Worm (Caenorhabditis elegans) whole organism, L4/young adult: ENCODE data around the gene plk-3.

Experiments
- dao-5 ChIP-seq: sonication (generic microtip); optimal IDR thresholded peaks from 2 replicates; lab custom pipeline; 2016; ENCODE audit warnings: missing genotype, missing genetic modification characterization, moderate library complexity, missing compliant biosample characterization
- him-1 ChIP-seq: sonication (generic microtip); optimal IDR thresholded peaks from 2 replicates; lab custom pipeline; 2016; ENCODE audit warnings: missing genotype, missing genetic modification reagents, missing genetic modification characterization, missing compliant biosample characterization

DNA sequence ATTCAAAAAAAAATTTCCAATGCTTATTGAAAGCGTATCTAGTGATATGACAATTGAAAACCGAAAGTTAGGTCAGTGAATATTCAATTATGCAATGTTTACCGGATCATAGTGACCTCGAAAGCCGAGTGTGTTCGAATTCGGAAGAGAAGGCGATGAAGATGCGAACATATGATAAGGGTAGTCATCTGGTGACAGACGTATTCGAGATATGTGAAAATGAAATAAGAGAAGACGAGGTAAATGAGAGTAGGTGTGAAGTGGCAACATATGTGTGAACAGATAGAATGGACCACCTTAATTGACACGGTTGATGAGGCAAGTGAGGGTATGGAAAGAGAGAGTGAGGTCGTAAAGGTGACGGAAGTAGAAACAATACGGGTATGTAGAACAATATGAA lies 18.1 kb downstream of the plk-3 start:
- TF ChIP-seq dao-5 (tag; lab: Kevin White, UChicago) (no peak), him-1 (no peak)
